Worm (Caenorhabditis elegans): ENCODE results near the gene sdz-20.

DNA sequence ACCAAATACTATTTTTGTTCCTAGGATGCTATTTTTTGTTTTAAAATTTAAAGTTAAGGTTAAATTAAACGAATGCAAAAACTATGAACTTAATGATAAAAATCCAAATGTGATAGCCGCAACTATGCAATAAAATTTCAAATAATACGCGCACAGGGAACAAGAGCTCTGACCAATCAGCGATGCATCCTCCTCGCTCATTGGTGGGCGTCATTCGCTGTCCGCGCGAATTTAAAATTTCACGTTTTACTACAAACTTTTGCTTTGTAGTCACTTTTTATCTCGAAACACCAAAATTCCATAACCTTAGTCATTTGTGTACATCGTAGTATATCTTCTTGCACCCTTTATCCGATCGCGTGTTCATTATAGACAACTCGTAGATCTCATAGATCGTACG lies 49.3 kb downstream of the sdz-20 start:
- TF ChIP-seq ztf-11 (tag; optimal IDR thresholded peaks at IDR 0.05) (no peak), F26F4.8 (GFP tag; conservative IDR thresholded peaks at IDR 0.05) (no peak), unc-62 (GFP tag; optimal IDR thresholded peaks at IDR 0.05 in 1 of 2) (no peak), unc-62 (tag; optimal IDR thresholded peaks at IDR 0.05) (no peak), snpc-1.2 (GFP tag; IDR thresholded peaks at IDR 0.05) (no peak), aha-1 (tag) (no peak), ZK546.5 (tag; optimal IDR thresholded peaks at IDR 0.05) (no peak), dpl-1 (GFP tag; optimal IDR thresholded peaks at IDR 0.05) (no peak), F10B5.3 (tag; optimal IDR thresholded peaks at IDR 0.05) (no peak), R02D3.7 (tag; optimal IDR thresholded peaks at IDR 0.05) (no peak), nhr-6 (tag; optimal IDR thresholded peaks at IDR 0.05) (no peak), lsy-2 (tag; optimal IDR thresholded peaks at IDR 0.05) (no peak)
